Worm (Caenorhabditis elegans) whole organism, L1 larva: ENCODE data around the gene Y41C4A.11.

Experiments
- Y116A8C.19 ChIP-seq: sonication (generic microtip); optimal IDR thresholded peaks from 2 replicates; lab custom pipeline; 2016; ENCODE audit warnings: missing compliant biosample characterization, missing genetic modification characterization, borderline replicate concordance
- fos-1 ChIP-seq: fragments of 150-350 bp; optimal IDR thresholded peaks from 2 replicates; lab custom pipeline; 2014; ENCODE audit warnings: missing biosample characterization, missing genetic modification characterization
- nhr-47 ChIP-seq: sonication (generic microtip); optimal IDR thresholded peaks from 2 replicates; lab custom pipeline; 2016; ENCODE audit warnings: mild to moderate bottlenecking, missing genetic modification characterization, moderate library complexity, missing compliant biosample characterization
- ztf-11 ChIP-seq, 2 experiments: sonication (generic microtip); optimal IDR thresholded peaks; 2 replicates each; lab custom pipeline; 2016 to 2017; ENCODE audit warnings: missing genetic modification characterization in 2 of 2, missing biosample characterization in 1 of 2, missing compliant biosample characterization in 1 of 2

- TF ChIP-seq ztf-11 (tag; optimal IDR thresholded peaks at IDR 0.05; lab: Kevin White, UChicago) (no peak), fos-1 (tag; lab: Kevin White, UChicago) (no peak), Y116A8C.19 (tag; lab: Kevin White, UChicago) (no peak), nhr-47 (tag; lab: Kevin White, UChicago) (no peak)
These were observed 10.7 kb downstream of the Y41C4A.11 start, which contains the start of gene Y41C4A.18 for ce11 chrIII:11730312-11730711.
